Fruit fly (Drosophila melanogaster) whole organism, embryonic: Measurements from ENCODE around the gene CG4953.

ENCODE experiments used
- ATbp ChIP-seq: fragments of 200-800 bp; sonication (Bioruptor generic); optimal IDR thresholded peaks from 2 replicates; lab custom pipeline; 2017; ENCODE audit warnings: missing biosample characterization, mild to moderate bottlenecking, missing genetic modification characterization, missing genetic modification reagents
- Asciz ChIP-seq: fragments of 200-800 bp; sonication (Bioruptor generic); optimal IDR thresholded peaks from 2 replicates; lab custom pipeline; 2017; ENCODE audit warnings: missing biosample characterization, mild to moderate bottlenecking, missing genetic modification characterization, missing genetic modification reagents
- CG1024 ChIP-seq: fragments of 200-800 bp; sonication (Bioruptor generic); IDR thresholded peaks from 2 replicates; pipeline ENCODE4 v1.3.6; 2022; ENCODE audit warnings: missing biosample characterization, missing genetic modification characterization
- CG12236 ChIP-seq: fragments of 200-800 bp; sonication (Bioruptor generic); optimal IDR thresholded peaks from 2 replicates; lab custom pipeline; 2016; ENCODE audit warnings: missing biosample characterization, missing genetic modification characterization
- CG12659 ChIP-seq: fragments of 200-800 bp; sonication (Bioruptor generic); optimal IDR thresholded peaks from 3 replicates; lab custom pipeline; 2017; ENCODE audit warnings: mild to moderate bottlenecking, missing biosample characterization, missing genetic modification reagents, missing genetic modification characterization
- CG13287 ChIP-seq: fragments of 200-800 bp; sonication (Bioruptor generic); IDR thresholded peaks from 2 replicates; pipeline ENCODE4 v1.3.6; 2022; ENCODE audit warnings: missing biosample characterization, missing genetic modification characterization; ENCODE audit not compliant: partially characterized antibody
- CG14860 ChIP-seq: fragments of 200-800 bp; sonication (Bioruptor generic); IDR thresholded peaks from 3 replicates; pipeline ENCODE4 v1.3.6; 2022; ENCODE audit warnings: missing biosample characterization, missing genetic modification characterization; ENCODE audit not compliant: partially characterized antibody
- CG16813 ChIP-seq: fragments of 200-800 bp; sonication (Bioruptor generic); IDR thresholded peaks from 3 replicates; pipeline ENCODE4 v1.3.6; 2022; ENCODE audit warnings: missing biosample characterization, missing genetic modification characterization; ENCODE audit not compliant: partially characterized antibody
- CG17186 ChIP-seq: fragments of 200-800 bp; sonication (Bioruptor generic); optimal IDR thresholded peaks from 3 replicates; lab custom pipeline; 2017; ENCODE audit warnings: missing biosample characterization, missing genetic modification reagents, missing genetic modification characterization
- CG18619 ChIP-seq: fragments of 200-800 bp; sonication (Bioruptor generic); optimal IDR thresholded peaks from 3 replicates; lab custom pipeline; 2017; ENCODE audit warnings: missing biosample characterization, mild to moderate bottlenecking, missing genetic modification characterization
- CG2889 ChIP-seq: fragments of 200-800 bp; sonication (Bioruptor generic); IDR thresholded peaks from 3 replicates; pipeline ENCODE4 v1.3.6; 2022; ENCODE audit warnings: missing biosample characterization, missing genetic modification characterization
- CG30020 ChIP-seq: fragments of 200-800 bp; optimal IDR thresholded peaks from 2 replicates; lab custom pipeline; 2019; ENCODE audit warnings: missing biosample characterization, mild to moderate bottlenecking, missing genetic modification characterization, moderate library complexity
- CG3995 ChIP-seq: fragments of 200-800 bp; sonication (Bioruptor generic); optimal IDR thresholded peaks from 3 replicates; lab custom pipeline; 2016; ENCODE audit warnings: missing biosample characterization, missing genetic modification characterization
- CG4617 ChIP-seq: fragments of 200-800 bp; sonication (Bioruptor generic); optimal IDR thresholded peaks from 3 replicates; lab custom pipeline; 2016; ENCODE audit warnings: missing biosample characterization, missing genetic modification characterization, borderline replicate concordance
- CG4820 ChIP-seq: fragments of 200-800 bp; sonication (Bioruptor generic); optimal IDR thresholded peaks from 3 replicates; lab custom pipeline; 2016; ENCODE audit warnings: missing biosample characterization, missing genetic modification characterization
- CG6654 ChIP-seq: fragments of 200-800 bp; sonication (Bioruptor generic); optimal IDR thresholded peaks from 2 replicates; lab custom pipeline; 2017; ENCODE audit warnings: missing biosample characterization, mild to moderate bottlenecking, missing genetic modification characterization
- CG6689 ChIP-seq: fragments of 200-800 bp; sonication (Bioruptor generic); IDR thresholded peaks from 2 replicates; pipeline ENCODE4 v1.3.6; 2022; ENCODE audit warnings: missing biosample characterization, missing genetic modification characterization
- CG6854 ChIP-seq: fragments of 200-800 bp; sonication (Bioruptor generic); optimal IDR thresholded peaks from 3 replicates; lab custom pipeline; 2017; ENCODE audit warnings: missing biosample characterization, mild to moderate bottlenecking, missing genetic modification characterization
- CG7928 ChIP-seq: fragments of 200-800 bp; sonication (Bioruptor generic); optimal IDR thresholded peaks from 2 replicates; lab custom pipeline; 2017; ENCODE audit warnings: missing biosample characterization, mild to moderate bottlenecking, missing genetic modification characterization
- Dll ChIP-seq: fragments of 200-800 bp; sonication (Bioruptor generic); IDR thresholded peaks from 4 replicates; pipeline ENCODE4 v1.3.6; 2022; ENCODE audit warnings: missing biosample characterization, missing genetic modification characterization; ENCODE audit not compliant: partially characterized antibody
- E2f2 ChIP-seq: fragments of 200-800 bp; sonication (Bioruptor generic); IDR thresholded peaks from 2 replicates; pipeline ENCODE4 v1.3.6; 2022; ENCODE audit warnings: missing biosample characterization, missing genetic modification characterization
- Fer3 ChIP-seq: fragments of 200-800 bp; sonication (Bioruptor generic); optimal IDR thresholded peaks from 2 replicates; lab custom pipeline; 2018; ENCODE audit warnings: missing biosample characterization, mild to moderate bottlenecking, missing genetic modification characterization, moderate library complexity
- GATAe ChIP-seq: fragments of 200-800 bp; sonication (Bioruptor generic); conservative IDR thresholded peaks from 2 replicates; pipeline ENCODE4 v1.3.6; 2022; ENCODE audit warnings: missing biosample characterization, missing genetic modification characterization
- HLH3B ChIP-seq: fragments of 200-800 bp; sonication (Bioruptor generic); IDR thresholded peaks from 2 replicates; pipeline ENCODE4 v1.3.6; 2022; ENCODE audit warnings: missing biosample characterization, missing genetic modification characterization
- MBD-R2 ChIP-seq: fragments of 200-800 bp; sonication (Bioruptor generic); IDR thresholded peaks from 2 replicates; pipeline ENCODE4 v1.3.6; 2022; ENCODE audit warnings: missing biosample characterization, missing genetic modification characterization
- Mes4 ChIP-seq: fragments of 200-800 bp; sonication (Bioruptor generic); optimal IDR thresholded peaks from 2 replicates; lab custom pipeline; 2016; ENCODE audit warnings: missing biosample characterization, missing genetic modification characterization
- NC2α ChIP-seq: fragments of 200-800 bp; sonication (Bioruptor generic); optimal IDR thresholded peaks from 2 replicates; lab custom pipeline; 2016; ENCODE audit warnings: missing biosample characterization, missing genetic modification characterization
- Oaz ChIP-seq: fragments of 200-800 bp; sonication (Bioruptor generic); IDR thresholded peaks from 2 replicates; pipeline ENCODE4 v1.3.6; 2022; ENCODE audit warnings: missing biosample characterization, missing genetic modification characterization
- Pdp1 ChIP-seq, 2 experiments: fragments of 200-800 bp; sonication (Bioruptor generic); optimal IDR thresholded peaks; 3 replicates each; lab custom pipeline; 2016; ENCODE audit warnings: missing biosample characterization in 2 of 2, missing genetic modification characterization in 2 of 2, mild to moderate bottlenecking in 1 of 2, moderate library complexity in 1 of 2
- Rfx ChIP-seq: fragments of 200-800 bp; sonication (Bioruptor generic); IDR thresholded peaks from 2 replicates; pipeline ENCODE4 v1.3.6; 2022; ENCODE audit warnings: missing biosample characterization, missing genetic modification characterization
- Side ChIP-seq: fragments of 200-800 bp; sonication (Bioruptor generic); optimal IDR thresholded peaks from 2 replicates; lab custom pipeline; 2016; ENCODE audit warnings: missing biosample characterization, missing genetic modification characterization
- Spps ChIP-seq: fragments of 200-800 bp; sonication (Bioruptor generic); optimal IDR thresholded peaks from 2 replicates; lab custom pipeline; 2018; ENCODE audit warnings: missing biosample characterization, mild to moderate bottlenecking, missing genetic modification characterization
- Stat92E ChIP-seq, 3 experiments: fragments of >200 bp in 2 of 3; fragments of 200-800 bp in 1 of 3; sonication (Bioruptor generic) in 1 of 3; optimal IDR thresholded peaks; 2 replicates each; lab custom pipeline; 2017 to 2019; ENCODE audit warnings: missing biosample characterization in 3 of 3, missing genetic modification characterization in 3 of 3, mild to moderate bottlenecking in 1 of 3, moderate library complexity in 1 of 3
- ase ChIP-seq: fragments of 200-800 bp; sonication (Bioruptor generic); IDR thresholded peaks from 3 replicates; pipeline ENCODE4 v1.3.6; 2022; ENCODE audit warnings: missing biosample characterization, missing genetic modification characterization
- crc ChIP-seq: fragments of 200-800 bp; sonication (Bioruptor generic); optimal IDR thresholded peaks from 2 replicates; lab custom pipeline; 2016; ENCODE audit warnings: missing biosample characterization, missing genetic modification characterization
- dimm ChIP-seq: fragments of 200-800 bp; sonication (Bioruptor generic); IDR thresholded peaks from 2 replicates; pipeline ENCODE4 v1.3.6; 2022; ENCODE audit warnings: missing biosample characterization, missing genetic modification characterization
- emc ChIP-seq: fragments of 200-800 bp; sonication (Bioruptor generic); optimal IDR thresholded peaks from 2 replicates; lab custom pipeline; 2016; ENCODE audit warnings: missing biosample characterization, missing genetic modification characterization
- gfzf ChIP-seq: fragments of 200-800 bp; sonication (Bioruptor generic); optimal IDR thresholded peaks from 2 replicates; lab custom pipeline; 2016; ENCODE audit warnings: missing biosample characterization, mild to moderate bottlenecking, missing genetic modification characterization, moderate library complexity
- ham ChIP-seq: fragments of 200-800 bp; sonication (Bioruptor generic); IDR thresholded peaks from 2 replicates; pipeline ENCODE4 v1.3.6; 2022; ENCODE audit warnings: missing biosample characterization, missing genetic modification characterization
- jumu ChIP-seq: fragments of 200-800 bp; sonication (Bioruptor generic); optimal IDR thresholded peaks from 3 replicates; lab custom pipeline; 2016; ENCODE audit warnings: missing biosample characterization, missing genetic modification characterization
- klu ChIP-seq: fragments of 200-800 bp; sonication (Bioruptor generic); IDR thresholded peaks from 2 replicates; pipeline ENCODE4 v1.3.6; 2022; ENCODE audit warnings: missing biosample characterization, missing genetic modification characterization
- nerfin-1 ChIP-seq: fragments of 200-800 bp; sonication (Bioruptor generic); optimal IDR thresholded peaks from 3 replicates; lab custom pipeline; 2019; ENCODE audit warnings: missing biosample characterization, mild to moderate bottlenecking, missing genetic modification characterization, moderate library complexity
- pfk ChIP-seq: fragments of 200-800 bp; sonication (Bioruptor generic); optimal IDR thresholded peaks from 2 replicates; lab custom pipeline; 2018; ENCODE audit warnings: missing biosample characterization, mild to moderate bottlenecking, missing genetic modification characterization, moderate library complexity
- phol ChIP-seq: fragments of 200-800 bp; sonication (Bioruptor generic); optimal IDR thresholded peaks from 3 replicates; lab custom pipeline; 2018; ENCODE audit warnings: missing biosample characterization, mild to moderate bottlenecking, missing genetic modification characterization, moderate library complexity
- pum ChIP-seq: fragments of 200-800 bp; sonication (Bioruptor generic); optimal IDR thresholded peaks from 2 replicates; lab custom pipeline; 2016; ENCODE audit warnings: missing biosample characterization, missing genetic modification characterization
- sc ChIP-seq, 3 experiments: fragments of >200 bp in 2 of 3; fragments of 200-800 bp in 1 of 3; sonication (Bioruptor generic) in 1 of 3; optimal IDR thresholded peaks; 2 replicates in 2 of 3; 3 replicates in 1 of 3; lab custom pipeline; 2017; ENCODE audit warnings: mild to moderate bottlenecking in 1 of 3, missing biosample characterization in 1 of 3, missing genetic modification characterization in 1 of 3, missing genetic modification reagents in 1 of 3
- scrt ChIP-seq: fragments of 200-800 bp; sonication (Bioruptor generic); optimal IDR thresholded peaks from 2 replicates; lab custom pipeline; 2018; ENCODE audit warnings: missing biosample characterization, mild to moderate bottlenecking, missing genetic modification characterization, moderate library complexity
- sens ChIP-seq: fragments of 200-800 bp; sonication (Bioruptor generic); peaks from one replicate; lab custom pipeline; 2016; ENCODE audit warnings: missing biosample characterization, missing genetic modification characterization
- sna ChIP-seq: fragments of 200-800 bp; sonication (Bioruptor generic); IDR thresholded peaks from 2 replicates; pipeline ENCODE4 v1.3.6; 2022; ENCODE audit warnings: missing biosample characterization, missing genetic modification characterization; ENCODE audit not compliant: partially characterized antibody
- toy ChIP-seq: fragments of 200-800 bp; sonication (Bioruptor generic); IDR thresholded peaks from 2 replicates; pipeline ENCODE4 v1.3.6; 2022; ENCODE audit warnings: missing biosample characterization, missing genetic modification characterization
- unc-4 ChIP-seq: fragments of 200-800 bp; sonication (Bioruptor generic); IDR thresholded peaks from 2 replicates; pipeline ENCODE4 v1.3.6; 2022; ENCODE audit warnings: missing biosample characterization, missing genetic modification characterization; ENCODE audit not compliant: partially characterized antibody
- wek ChIP-seq: fragments of 200-800 bp; sonication (Bioruptor generic); optimal IDR thresholded peaks from 3 replicates; lab custom pipeline; 2018; ENCODE audit warnings: missing biosample characterization, mild to moderate bottlenecking, missing genetic modification characterization, moderate library complexity

Gene CG4953

dm6 chr2L:10266511-10266910 lies at the start of gene CG4953 (continued):
- TF ChIP-seq Fer3 (tag; lab: Kevin White, UChicago) (no peak), pfk (peak; percentile 22), emc (GFP tag; lab: Kevin White, UChicago) (no peak), Dll (GFP tag; lab: Robert Waterston, UW) (no peak), CG2889 (GFP tag; lab: Robert Waterston, UW) (no peak), CG4617 (peak; percentile 25), ase (GFP tag; lab: Robert Waterston, UW) (no peak), wek (GFP tag; lab: Kevin White, UChicago) (peak; percentile 93), CG14860 (no peak), CG12236 (no peak), CG7928 (GFP tag; lab: Kevin White, UChicago) (no peak), CG18619 (no peak), sna (GFP tag; lab: Robert Waterston, UW) (no peak), CG12659 (GFP tag; lab: Kevin White, UChicago) (peak; percentile 4), CG13287 (GFP tag; lab: Robert Waterston, UW) (no peak; the same call in 1 of the 2 replicates), CG16813 (GFP tag; lab: Robert Waterston, UW) (no peak), Mes4 (GFP tag; lab: Kevin White, UChicago) (no peak), Stat92E (GFP tag; optimal IDR thresholded peaks at IDR 0.05; lab: Kevin White, UChicago) (no peak), ham (no peak), Spps (tag; lab: Kevin White, UChicago) (no peak), NC2α (no peak), CG3995 (GFP tag; lab: Kevin White, UChicago) (no peak), gfzf (peak; percentile 67), Asciz (GFP tag; lab: Kevin White, UChicago) (no peak), CG6654 (GFP tag; lab: Kevin White, UChicago) (no peak), phol (tag; lab: Kevin White, UChicago) (peak; percentile 0), dimm (GFP tag; lab: Robert Waterston, UW) (no peak), CG30020 (tag; lab: Kevin White, UChicago) (peak; percentile 65), sc (optimal IDR thresholded peaks at IDR 0.05; lab: Kevin White, UChicago) (no peak), sc (GFP tag; optimal IDR thresholded peaks at IDR 0.05; lab: Kevin White, UChicago) (no peak), CG1024 (GFP tag; lab: Robert Waterston, UW) (no peak), Pdp1 (GFP tag; optimal IDR thresholded peaks at IDR 0.05; lab: Kevin White, UChicago) (no peak)

dm6 chr2L:10220010-10220409 lies 46.5 kb upstream of the CG4953 start:
- TF ChIP-seq pum (GFP tag; lab: Kevin White, UChicago) (no peak), jumu (GFP tag; lab: Kevin White, UChicago) (no peak), unc-4 (no peak), crc (no peak), CG17186 (GFP tag; lab: Kevin White, UChicago) (no peak), toy (GFP tag; lab: Robert Waterston, UW) (no peak), Rfx (GFP tag; lab: Robert Waterston, UW) (no peak), CG6689 (GFP tag; lab: Robert Waterston, UW) (no peak), E2f2 (GFP tag; lab: Robert Waterston, UW) (no peak), Side (no peak), Oaz (GFP tag; lab: Robert Waterston, UW) (no peak), CG4820 (GFP tag; lab: Kevin White, UChicago) (no peak), scrt (peak; percentile 36), GATAe (no peak), CG6854 (GFP tag; lab: Kevin White, UChicago) (no peak), sens (GFP tag; lab: Kevin White, UChicago) (peak; percentile 40), MBD-R2 (no peak), klu (GFP tag; lab: Robert Waterston, UW) (no peak), ATbp (GFP tag; lab: Kevin White, UChicago) (no peak), nerfin-1 (peak; percentile 52), HLH3B (0 out of 2 replicates have a peak, but pooled peaks have one; percentile 8)
